Fruit fly (Drosophila melanogaster) whole organism, embryonic: ENCODE data around the gene CG18765.

ENCODE experiments used
- Antp ChIP-seq: fragments of 200-800 bp; sonication (Bioruptor generic); optimal IDR thresholded peaks from 3 replicates; lab custom pipeline; 2016; ENCODE audit warnings: missing biosample characterization, missing genetic modification characterization
- CG10654 ChIP-seq: fragments of 200-800 bp; sonication (Bioruptor generic); optimal IDR thresholded peaks from 2 replicates; lab custom pipeline; 2016; ENCODE audit warnings: missing biosample characterization, missing genetic modification characterization
- CG11696 ChIP-seq: fragments of 200-800 bp; sonication (Bioruptor generic); IDR thresholded peaks from 2 replicates; pipeline ENCODE4 v1.3.6; 2022; ENCODE audit warnings: missing biosample characterization, missing genetic modification characterization
- CG13424 ChIP-seq: fragments of 200-800 bp; sonication (Bioruptor generic); optimal IDR thresholded peaks from 2 replicates; lab custom pipeline; 2019; ENCODE audit warnings: missing biosample characterization, mild to moderate bottlenecking, missing genetic modification characterization, moderate library complexity
- CG14441 ChIP-seq: fragments of 200-800 bp; sonication (Bioruptor generic); IDR thresholded peaks from 2 replicates; pipeline ENCODE4 v1.3.6; 2022; ENCODE audit warnings: missing biosample characterization, missing genetic modification characterization
- CG17359 ChIP-seq: fragments of 200-800 bp; sonication (Bioruptor generic); optimal IDR thresholded peaks from 3 replicates; lab custom pipeline; 2018; ENCODE audit warnings: missing biosample characterization, mild to moderate bottlenecking, missing genetic modification characterization, moderate library complexity
- CG4707 ChIP-seq: fragments of 200-800 bp; sonication (Bioruptor generic); optimal IDR thresholded peaks from 2 replicates; lab custom pipeline; 2018; ENCODE audit warnings: missing biosample characterization, mild to moderate bottlenecking, missing genetic modification characterization, moderate library complexity
- CG6272 ChIP-seq: fragments of 200-800 bp; sonication (Bioruptor generic); IDR thresholded peaks from 2 replicates; pipeline ENCODE4 v1.3.6; 2022; ENCODE audit warnings: missing biosample characterization, missing genetic modification characterization
- CG6683 ChIP-seq: fragments of 200-800 bp; sonication (Bioruptor generic); optimal IDR thresholded peaks from 2 replicates; lab custom pipeline; 2017; ENCODE audit warnings: missing biosample characterization, mild to moderate bottlenecking, missing genetic modification characterization, missing genetic modification reagents
- CG7839 ChIP-seq: fragments of 200-800 bp; sonication (Bioruptor generic); optimal IDR thresholded peaks from 3 replicates; lab custom pipeline; 2018; ENCODE audit warnings: missing biosample characterization, mild to moderate bottlenecking, missing genetic modification characterization, moderate library complexity
- CG8089 ChIP-seq: fragments of 200-800 bp; sonication (Bioruptor generic); optimal IDR thresholded peaks from 3 replicates; lab custom pipeline; 2016; ENCODE audit warnings: missing biosample characterization, missing genetic modification characterization
- CG8765 ChIP-seq: fragments of 200-800 bp; sonication (Bioruptor generic); IDR thresholded peaks from 2 replicates; pipeline ENCODE4 v1.3.6; 2022; ENCODE audit warnings: missing biosample characterization, missing genetic modification characterization
- CG8924 ChIP-seq: fragments of 200-800 bp; optimal IDR thresholded peaks from 3 replicates; lab custom pipeline; 2019; ENCODE audit warnings: missing biosample characterization, mild to moderate bottlenecking, missing genetic modification characterization, moderate library complexity
- Camta ChIP-seq: fragments of 200-800 bp; sonication (Bioruptor generic); optimal IDR thresholded peaks from 2 replicates; lab custom pipeline; 2016; ENCODE audit warnings: missing biosample characterization, missing genetic modification characterization
- Dad ChIP-seq: fragments of 200-800 bp; sonication (Bioruptor generic); optimal IDR thresholded peaks from 3 replicates; lab custom pipeline; 2016; ENCODE audit warnings: missing biosample characterization, missing genetic modification characterization
- Dfd ChIP-seq, 2 experiments: fragments of >200 bp; optimal IDR thresholded peaks; 2 replicates each; lab custom pipeline; 2017; ENCODE audit warnings: missing biosample characterization in 2 of 2, missing genetic modification characterization in 2 of 2
- Ets65A ChIP-seq: fragments of 200-800 bp; sonication (Bioruptor generic); peaks from one replicate; lab custom pipeline; 2016; ENCODE audit warnings: missing biosample characterization, missing genetic modification characterization
- H2.0 ChIP-seq: fragments of 200-800 bp; sonication (Bioruptor generic); IDR thresholded peaks from 2 replicates; pipeline ENCODE4 v1.3.6; 2022; ENCODE audit warnings: missing biosample characterization, missing genetic modification characterization
- Hsf ChIP-seq: fragments of 200-800 bp; sonication (Bioruptor generic); optimal IDR thresholded peaks from 3 replicates; lab custom pipeline; 2016; ENCODE audit warnings: missing biosample characterization, missing genetic modification characterization
- Lpt ChIP-seq: fragments of >200 bp; optimal IDR thresholded peaks from 2 replicates; lab custom pipeline; 2018; ENCODE audit warnings: missing biosample characterization, missing genetic modification characterization
- Mrtf ChIP-seq: fragments of 200-800 bp; sonication (Bioruptor generic); IDR thresholded peaks from 3 replicates; pipeline ENCODE4 v1.3.6; 2022; ENCODE audit warnings: missing biosample characterization, missing genetic modification characterization
- Optix ChIP-seq: fragments of 200-800 bp; sonication (Bioruptor generic); IDR thresholded peaks from 3 replicates; pipeline ENCODE4 v1.3.6; 2022; ENCODE audit warnings: missing biosample characterization, missing genetic modification characterization
- Poxn ChIP-seq: fragments of 200-800 bp; sonication (Bioruptor generic); IDR thresholded peaks from 2 replicates; pipeline ENCODE4 v1.3.6; 2022; ENCODE audit warnings: missing biosample characterization, missing genetic modification characterization
- Rx ChIP-seq: fragments of 200-800 bp; sonication (Bioruptor generic); IDR thresholded peaks from 2 replicates; pipeline ENCODE4 v1.3.6; 2022; ENCODE audit warnings: missing biosample characterization, missing genetic modification characterization
- bab2 ChIP-seq: fragments of 200-800 bp; sonication (Bioruptor generic); optimal IDR thresholded peaks from 2 replicates; lab custom pipeline; 2016; ENCODE audit warnings: missing biosample characterization, missing genetic modification characterization
- bcd ChIP-seq: fragments of 200-800 bp; sonication (Bioruptor generic); optimal IDR thresholded peaks from 2 replicates; lab custom pipeline; 2017; ENCODE audit warnings: missing biosample characterization, mild to moderate bottlenecking, missing genetic modification characterization
- bsh ChIP-seq, 2 experiments: fragments of 200-800 bp; sonication (Bioruptor generic); optimal IDR thresholded peaks; 2 replicates each; lab custom pipeline; 2017 to 2018; ENCODE audit warnings: mild to moderate bottlenecking in 2 of 2, missing biosample characterization in 2 of 2, missing genetic modification characterization in 2 of 2, moderate library complexity in 1 of 2
- cato ChIP-seq: fragments of 200-800 bp; sonication (Bioruptor generic); optimal IDR thresholded peaks from 2 replicates; lab custom pipeline; 2016; ENCODE audit warnings: missing biosample characterization, missing genetic modification characterization, borderline replicate concordance
- corto ChIP-seq: fragments of 200-800 bp; sonication (Bioruptor generic); optimal IDR thresholded peaks from 2 replicates; lab custom pipeline; 2016; ENCODE audit warnings: missing biosample characterization, mild to moderate bottlenecking, missing genetic modification characterization, moderate library complexity
- ems ChIP-seq: fragments of 200-800 bp; sonication (Bioruptor generic); optimal IDR thresholded peaks from 3 replicates; lab custom pipeline; 2016; ENCODE audit warnings: missing biosample characterization, missing genetic modification characterization
- eve ChIP-seq, 2 experiments: fragments of >200 bp; optimal IDR thresholded peaks; 2 replicates each; lab custom pipeline; 2017; ENCODE audit warnings: missing biosample characterization in 2 of 2, missing genetic modification characterization in 2 of 2
- gce ChIP-seq: fragments of 200-800 bp; sonication (Bioruptor generic); IDR thresholded peaks from 3 replicates; pipeline ENCODE4 v1.3.6; 2022; ENCODE audit warnings: missing biosample characterization, missing genetic modification characterization
- insv ChIP-seq, 2 experiments: fragments of 200-800 bp; sonication (Bioruptor generic); optimal IDR thresholded peaks; 3 replicates each; lab custom pipeline; 2016 to 2018; ENCODE audit warnings: missing biosample characterization in 2 of 2, missing genetic modification characterization in 2 of 2
- lab ChIP-seq: fragments of 200-800 bp; sonication (Bioruptor generic); optimal IDR thresholded peaks from 3 replicates; lab custom pipeline; 2017; ENCODE audit warnings: missing biosample characterization, missing genetic modification characterization, mild to moderate bottlenecking, moderate library complexity, missing genetic modification reagents
- mam ChIP-seq: fragments of 200-800 bp; sonication (Bioruptor generic); optimal IDR thresholded peaks from 3 replicates; lab custom pipeline; 2016; ENCODE audit warnings: missing biosample characterization, missing genetic modification characterization
- mirr ChIP-seq: fragments of 200-800 bp; sonication (Bioruptor generic); optimal IDR thresholded peaks from 3 replicates; lab custom pipeline; 2018; ENCODE audit warnings: missing biosample characterization, mild to moderate bottlenecking, missing genetic modification characterization
- nau ChIP-seq: fragments of 200-800 bp; sonication (Bioruptor generic); optimal IDR thresholded peaks from 3 replicates; lab custom pipeline; 2017; ENCODE audit warnings: missing biosample characterization, mild to moderate bottlenecking, missing genetic modification characterization, missing genetic modification reagents
- nerfin-1 ChIP-seq: fragments of 200-800 bp; sonication (Bioruptor generic); optimal IDR thresholded peaks from 3 replicates; lab custom pipeline; 2019; ENCODE audit warnings: missing biosample characterization, mild to moderate bottlenecking, missing genetic modification characterization, moderate library complexity
- nom ChIP-seq: fragments of 200-800 bp; sonication (Bioruptor generic); optimal IDR thresholded peaks from 2 replicates; lab custom pipeline; 2017; ENCODE audit warnings: missing biosample characterization, missing genetic modification characterization, mild to moderate bottlenecking, moderate library complexity, missing genetic modification reagents
- p53 ChIP-seq: fragments of 200-800 bp; sonication (Bioruptor generic); optimal IDR thresholded peaks from 2 replicates; lab custom pipeline; 2016; ENCODE audit warnings: missing biosample characterization, missing genetic modification characterization
- pita ChIP-seq: fragments of 200-800 bp; sonication (Bioruptor generic); optimal IDR thresholded peaks from 2 replicates; lab custom pipeline; 2017; ENCODE audit warnings: missing biosample characterization, mild to moderate bottlenecking, missing genetic modification characterization
- prd ChIP-seq, 3 experiments: fragments of >200 bp in 2 of 3; fragments of 200-800 bp in 1 of 3; sonication (Bioruptor generic) in 1 of 3; optimal IDR thresholded peaks in 2 of 3; IDR thresholded peaks in 1 of 3; 2 replicates in 2 of 3; 3 replicates in 1 of 3; pipeline versions ENCODE4 v1.3.6 to Lab custom; 2017 to 2022; ENCODE audit warnings: missing biosample characterization in 1 of 3, missing genetic modification characterization in 1 of 3
- row ChIP-seq: fragments of 200-800 bp; sonication (Bioruptor generic); IDR thresholded peaks from 3 replicates; pipeline ENCODE4 v1.3.6; 2022; ENCODE audit warnings: missing biosample characterization, missing genetic modification characterization
- sd ChIP-seq: fragments of 200-800 bp; sonication (Bioruptor generic); optimal IDR thresholded peaks from 3 replicates; lab custom pipeline; 2018; ENCODE audit warnings: missing biosample characterization, mild to moderate bottlenecking, missing genetic modification characterization, moderate library complexity
- shn ChIP-seq: fragments of 200-800 bp; sonication (Bioruptor generic); optimal IDR thresholded peaks from 3 replicates; lab custom pipeline; 2016; ENCODE audit warnings: missing biosample characterization, missing genetic modification characterization
- sim ChIP-seq: fragments of 200-800 bp; sonication (Bioruptor generic); IDR thresholded peaks from 2 replicates; pipeline ENCODE4 v1.3.6; 2022; ENCODE audit warnings: missing biosample characterization, missing genetic modification characterization
- stc ChIP-seq: fragments of 200-800 bp; sonication (Bioruptor generic); IDR thresholded peaks from 2 replicates; pipeline ENCODE4 v1.3.6; 2022; ENCODE audit warnings: missing biosample characterization, missing genetic modification characterization
- sug ChIP-seq: fragments of 200-800 bp; optimal IDR thresholded peaks from 2 replicates; lab custom pipeline; 2019; ENCODE audit warnings: missing biosample characterization, mild to moderate bottlenecking, missing genetic modification characterization, moderate library complexity
- tin ChIP-seq: fragments of 200-800 bp; sonication (Bioruptor generic); optimal IDR thresholded peaks from 3 replicates; lab custom pipeline; 2016; ENCODE audit warnings: missing biosample characterization, missing genetic modification characterization
- vnd ChIP-seq: fragments of 200-800 bp; sonication (Bioruptor generic); IDR thresholded peaks from 3 replicates; pipeline ENCODE4 v1.3.6; 2022; ENCODE audit warnings: missing biosample characterization, missing genetic modification characterization; ENCODE audit not compliant: partially characterized antibody

CG18765 gene

dm6 chr3R:11655873-11656374 is 35.7 kb downstream of the CG18765 start, which contains the start of gene CG42327 (continued):
- TF ChIP-seq CG13424 (tag; lab: Kevin White, UChicago) (peak; percentile 94), eve (GFP tag; optimal IDR thresholded peaks at IDR 0.05; lab: Kevin White, UChicago) (peak in 1 of 2 experiments; percentile 80), CG4707 (GFP tag; lab: Kevin White, UChicago) (peak; percentile 100), Dad (GFP tag; lab: Kevin White, UChicago) (peak; percentile 79), row (GFP tag; lab: Robert Waterston, UW) (peak; percentile 98), Rx (peak; percentile 94), corto (GFP tag; lab: Kevin White, UChicago) (peak; percentile 92), lab (GFP tag; lab: Kevin White, UChicago) (peak; percentile 96), CG6683 (peak; percentile 88), nerfin-1 (peak; percentile 85), cato (peak; percentile 90), CG10654 (peak; percentile 90), Camta (GFP tag; lab: Kevin White, UChicago) (peak; percentile 87), insv (GFP tag; optimal IDR thresholded peaks at IDR 0.05; lab: Kevin White, UChicago) (peak in 1 of 2 experiments; percentile 44), stc (GFP tag; lab: Robert Waterston, UW) (peak; percentile 98), Ets65A (GFP tag; lab: Kevin White, UChicago) (peak; percentile 89), H2.0 (GFP tag; lab: Robert Waterston, UW) (peak; percentile 93), mirr (GFP tag; lab: Kevin White, UChicago) (peak; percentile 80), shn (GFP tag; lab: Kevin White, UChicago) (peak; percentile 79), sd (tag; lab: Kevin White, UChicago) (peak; percentile 73), mam (peak; percentile 47), CG8924 (tag; lab: Kevin White, UChicago) (peak; percentile 95), tin (GFP tag; lab: Kevin White, UChicago) (peak; percentile 94), Dfd (GFP tag; optimal IDR thresholded peaks at IDR 0.05; lab: Kevin White, UChicago) (no peak), p53 (GFP tag; lab: Kevin White, UChicago) (peak; percentile 55), Poxn (0 out of 2 replicates have a peak, but pooled peaks have one; percentile 29), CG8089 (peak; percentile 60), prd (optimal IDR thresholded peaks at IDR 0.05; lab: Kevin White, UChicago) (no peak), prd (GFP tag; IDR thresholded peaks at IDR 0.05; lab: Robert Waterston, UW) (peak; percentile 96), bcd (GFP tag; lab: Kevin White, UChicago) (peak; percentile 94), Optix (peak; percentile 96), gce (GFP tag; lab: Robert Waterston, UW) (peak; percentile 91), Antp (GFP tag; lab: Kevin White, UChicago) (peak; percentile 82), vnd (no peak), nau (GFP tag; lab: Kevin White, UChicago) (peak; percentile 91), sug (tag; lab: Kevin White, UChicago) (peak; percentile 69), Hsf (GFP tag; lab: Kevin White, UChicago) (peak; percentile 90), sim (peak; percentile 94), CG6272 (GFP tag; lab: Robert Waterston, UW) (peak; percentile 93), bab2 (GFP tag; lab: Kevin White, UChicago) (peak; percentile 80), CG17359 (tag; lab: Kevin White, UChicago) (peak; percentile 96), Lpt (no peak), CG7839 (tag; lab: Kevin White, UChicago) (peak; percentile 93), CG8765 (GFP tag; lab: Robert Waterston, UW) (peak; percentile 89), nom (GFP tag; lab: Kevin White, UChicago) (peak; percentile 84), Mrtf (GFP tag; lab: Robert Waterston, UW) (peak; percentile 86), CG14441 (peak; percentile 94), pita (GFP tag; lab: Kevin White, UChicago) (no peak), CG11696 (GFP tag; lab: Robert Waterston, UW) (peak; percentile 89), ems (peak; percentile 85), bsh (GFP tag; optimal IDR thresholded peaks at IDR 0.05; lab: Kevin White, UChicago) (peak; percentile 91 to 98)
